Worm (Caenorhabditis elegans): ENCODE data around the gene F37C4.6.

F37C4.6 gene

DNA sequence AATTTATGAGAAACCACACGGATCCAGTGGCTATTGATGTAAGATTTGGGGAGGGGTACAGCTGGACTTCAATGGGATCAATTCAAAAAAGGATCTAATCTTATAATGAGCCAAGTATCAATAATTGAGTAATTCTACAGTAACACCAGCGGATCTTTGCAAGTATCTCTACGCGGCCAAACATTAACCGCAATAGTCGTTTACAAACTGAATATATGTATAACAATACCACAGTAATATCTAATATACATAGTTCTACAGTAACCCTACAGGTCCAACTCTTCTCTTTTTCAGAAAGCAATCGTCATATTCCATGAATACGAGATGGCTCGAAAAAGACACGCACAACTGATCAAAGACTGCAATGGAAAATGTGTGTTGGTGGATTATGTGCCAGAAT, 13.9 kb upstream of the F37C4.6 start, which contains the start of gene F56D6.9:
F56D6.9 (plus strand) TSS at position 301 of the 400 bp plus-strand sequence.
- TF ChIP-seq fkh-6 (tag; optimal IDR thresholded peaks at IDR 0.05): no peak
- TF ChIP-seq tbx-2 (tag; optimal IDR thresholded peaks at IDR 0.05): no peak
- TF ChIP-seq hlh-6 (tag; optimal IDR thresholded peaks at IDR 0.05): no peak
- no peak for TF ChIP-seq fkh-10 (GFP tag; optimal IDR thresholded peaks at IDR 0.05)

DNA sequence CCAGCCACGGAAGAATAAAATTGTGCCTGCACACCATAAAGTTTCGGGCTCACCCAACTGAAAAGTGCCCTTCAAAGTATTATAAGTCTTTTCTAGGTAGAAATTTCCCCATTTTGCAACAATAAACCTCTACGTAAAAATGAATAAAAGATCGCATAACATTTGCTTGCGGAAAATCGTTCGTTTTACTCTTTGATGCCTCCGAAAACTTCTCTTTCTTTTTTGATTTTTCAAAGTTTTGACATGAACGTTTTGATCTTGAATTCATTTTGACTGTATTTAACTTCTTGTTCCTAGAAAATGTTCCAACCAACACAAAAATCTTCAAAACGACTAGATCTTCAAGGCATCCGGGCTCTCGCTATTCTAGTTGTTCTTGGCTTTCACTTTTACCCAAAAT, 10.8 kb upstream of the F37C4.6 start, which contains the start of gene oac-21:
oac-21 (plus strand) TSS at position 301 of the 400 bp plus-strand sequence.
- TF ChIP-seq ceh-6 (GFP tag; optimal IDR thresholded peaks at IDR 0.05) (no peak), elt-4 (tag; optimal IDR thresholded peaks at IDR 0.05) (no peak), gmeb-2 (tag; optimal IDR thresholded peaks at IDR 0.05) (no peak), hlh-15 (tag; optimal IDR thresholded peaks at IDR 0.05) (no peak), ahr-1 (tag; optimal IDR thresholded peaks at IDR 0.05) (no peak), fkh-6 (tag; optimal IDR thresholded peaks at IDR 0.05) (no peak), nhr-11 (tag; optimal IDR thresholded peaks at IDR 0.05) (no peak), npax-4 (tag; optimal IDR thresholded peaks at IDR 0.05) (no peak), fkh-10 (GFP tag; optimal IDR thresholded peaks at IDR 0.05) (no peak), che-1 (tag; optimal IDR thresholded peaks at IDR 0.05) (no peak)

DNA sequence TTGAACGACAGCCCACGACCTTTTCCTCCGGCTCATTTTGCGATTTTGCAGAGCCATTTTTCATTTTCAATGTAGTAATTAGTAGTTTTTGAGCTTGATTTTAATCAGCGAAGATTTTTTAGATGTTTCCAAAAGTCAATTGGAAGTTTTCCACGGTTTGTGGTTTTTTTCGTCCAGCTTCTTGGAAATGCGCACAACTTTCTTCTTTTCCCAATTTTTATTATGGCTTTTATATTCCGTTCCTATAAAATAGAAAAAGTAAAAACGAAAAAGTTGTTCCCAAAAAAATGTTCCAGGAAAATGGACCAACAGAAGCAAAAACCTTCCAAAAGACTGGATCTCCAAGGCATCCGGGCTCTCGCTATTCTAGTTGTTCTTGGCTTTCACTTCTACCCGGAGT, 7.2 kb upstream of the F37C4.6 start, which contains the start of gene oac-22:
oac-22 (plus strand) TSS at position 301 of the 400 bp plus-strand sequence.
- TF ChIP-seq sox-2 (GFP tag; IDR thresholded peaks at IDR 0.05) (no peak), pag-3 (tag; optimal IDR thresholded peaks at IDR 0.05; ENCODE audit: borderline replicate concordance) (no peak), pha-4 (tag; optimal IDR thresholded peaks at IDR 0.05) (no peak), rnt-1 (tag; optimal IDR thresholded peaks at IDR 0.05) (no peak), eyg-1 (tag; optimal IDR thresholded peaks at IDR 0.05) (no peak), ttx-3 (tag; optimal IDR thresholded peaks at IDR 0.05) (no peak), pha-2 (tag; optimal IDR thresholded peaks at IDR 0.05) (no peak), tbx-2 (tag; optimal IDR thresholded peaks at IDR 0.05) (no peak)

DNA sequence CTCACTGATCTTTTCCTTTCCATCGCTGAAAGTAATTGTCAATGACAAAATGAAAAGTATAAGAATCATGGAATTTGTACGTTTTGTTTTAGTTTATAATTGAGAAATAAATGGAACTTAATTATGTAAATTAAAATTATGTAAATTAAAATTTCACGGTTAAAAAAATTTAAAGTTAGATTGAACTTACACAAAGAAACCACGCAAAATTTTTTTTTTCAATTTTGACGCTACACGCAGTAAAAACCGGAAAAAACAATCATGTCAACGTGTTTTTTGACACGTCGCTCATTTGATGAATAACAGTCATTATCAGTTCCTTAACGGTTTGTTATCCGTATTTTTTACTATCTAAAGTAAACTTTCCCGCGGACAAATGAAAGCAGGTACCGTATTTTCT, 3.0 kb upstream of the F37C4.6 start, which contains the start of the genes F37C4.8 and oac-23:
F37C4.8 (minus strand) TSS at position 101 of the 400 bp plus-strand sequence.
oac-23 (plus strand) TSS at position 323 of the 400 bp plus-strand sequence.
- no peak for TF ChIP-seq elt-2 (tag; optimal IDR thresholded peaks at IDR 0.05)
- TF ChIP-seq ceh-24 (tag; optimal IDR thresholded peaks at IDR 0.05): no peak
- no peak for TF ChIP-seq hlh-30 (tag; optimal IDR thresholded peaks at IDR 0.05; ENCODE audit: insufficient read depth)
- TF ChIP-seq fkh-10 (GFP tag; optimal IDR thresholded peaks at IDR 0.05): no peak
- TF ChIP-seq madf-2 (tag; optimal IDR thresholded peaks at IDR 0.05): no peak
- no peak for TF ChIP-seq lin-11 (tag; optimal IDR thresholded peaks at IDR 0.05)
- no peak for TF ChIP-seq ceh-22 (tag; optimal IDR thresholded peaks at IDR 0.05)
- TF ChIP-seq tbx-7 (tag; optimal IDR thresholded peaks at IDR 0.05): no peak
- TF ChIP-seq zip-5 (tag; optimal IDR thresholded peaks at IDR 0.05): no peak
- TF ChIP-seq gmeb-2 (tag; optimal IDR thresholded peaks at IDR 0.05): no peak
- no peak for TF ChIP-seq ttx-3 (tag; optimal IDR thresholded peaks at IDR 0.05)
- no peak for TF ChIP-seq che-1 (tag; optimal IDR thresholded peaks at IDR 0.05)

ce11 chrIV:3876955-3877354, 1.2 kb downstream of the F37C4.6 start:
- TF ChIP-seq pha-4 (tag; optimal IDR thresholded peaks at IDR 0.05) (no peak), che-1 (tag; optimal IDR thresholded peaks at IDR 0.05) (no peak), T23F11.4 (GFP tag; optimal IDR thresholded peaks at IDR 0.05) (no peak), elt-2 (tag; optimal IDR thresholded peaks at IDR 0.05) (no peak), sdc-2 (tag; optimal IDR thresholded peaks at IDR 0.05) (no peak), zip-5 (tag; optimal IDR thresholded peaks at IDR 0.05) (no peak), C08G9.2 (tag; optimal IDR thresholded peaks at IDR 0.05) (no peak), ceh-2 (tag; optimal IDR thresholded peaks at IDR 0.05) (no peak), K02D7.2 (tag; optimal IDR thresholded peaks at IDR 0.05) (no peak), F13H6.1 (tag; optimal IDR thresholded peaks at IDR 0.05) (no peak), pat-9 (tag; optimal IDR thresholded peaks at IDR 0.05) (no peak), pros-1 (tag; optimal IDR thresholded peaks at IDR 0.05) (no peak), hlh-13 (GFP tag; optimal IDR thresholded peaks at IDR 0.05) (no peak), ceh-34 (tag; optimal IDR thresholded peaks at IDR 0.05) (no peak)
